Worm (Caenorhabditis elegans) whole organism, late embryonic: ENCODE measurements around the gene Y41D4B.17.

Experiments
- ama-1 ChIP-seq: fragments of 150-350 bp; optimal IDR thresholded peaks from 2 replicates; lab custom pipeline; 2014
- ceh-14 ChIP-seq: sonication (generic microtip); optimal IDR thresholded peaks from 2 replicates; lab custom pipeline; 2016; ENCODE audit warnings: missing genotype, missing genetic modification characterization, missing compliant biosample characterization
- elt-2 ChIP-seq: sonication (generic microtip); optimal IDR thresholded peaks from 2 replicates; lab custom pipeline; 2016; ENCODE audit warnings: missing genetic modification reagents, missing genetic modification characterization, missing compliant biosample characterization
- hlh-30 ChIP-seq: sonication (generic microtip); optimal IDR thresholded peaks from 2 replicates; lab custom pipeline; 2017; ENCODE audit warnings: antibody characterized with exemption, missing genetic modification characterization, missing compliant biosample characterization; ENCODE audit not compliant: insufficient read depth
- hlh-8 ChIP-seq: sonication (generic microtip); optimal IDR thresholded peaks from 2 replicates; lab custom pipeline; 2016; ENCODE audit warnings: missing genotype, missing genetic modification characterization, missing compliant biosample characterization
- tbx-2 ChIP-seq: sonication (generic microtip); optimal IDR thresholded peaks from 2 replicates; lab custom pipeline; 2016; ENCODE audit warnings: missing genetic modification characterization, missing compliant biosample characterization

- TF ChIP-seq ama-1 (lab: Kevin White, UChicago) = no peak
- TF ChIP-seq tbx-2 = no peak
- TF ChIP-seq ceh-14 (tag; lab: Kevin White, UChicago) = no peak
- TF ChIP-seq hlh-8 (tag; lab: Kevin White, UChicago) = no peak
- no peak for TF ChIP-seq elt-2 (tag; lab: Kevin White, UChicago)
- TF ChIP-seq hlh-30 (tag; lab: Kevin White, UChicago) = no peak
These were observed 12.8 kb upstream of the Y41D4B.17 start for ce11 chrIV:1547129-1547528.
